1 fruit fly cellular context compared by ENCODE assay signal in genomic region chr3L:14195714-14196113, dm6.
TF ChIP-seq lines count a peak whose summit lies in the region.

No protein-coding gene starts in this region.

TF ChIP-seq in whole organism, embryonic, 481 proteins besides CTCF, POLR2A, EP300 and RAD21 (continued from another document and continues in another):
- TF ChIP-seq HLH54F (GFP tag; optimal IDR thresholded peaks at IDR 0.05; lab: Kevin White, UChicago) (no peak), CG1024 (GFP tag; IDR thresholded peaks at IDR 0.05; lab: Robert Waterston, UW) (no peak; the same call in 1 of the 2 replicates), lilli (GFP tag; optimal IDR thresholded peaks at IDR 0.05; lab: Kevin White, UChicago) (no peak), Hr51 (GFP tag; optimal IDR thresholded peaks at IDR 0.05; lab: Kevin White, UChicago) (no peak), CG2712 (tag; optimal IDR thresholded peaks at IDR 0.05; lab: Kevin White, UChicago) (peak; percentile 41), Meics (GFP tag; optimal IDR thresholded peaks at IDR 0.05; lab: Kevin White, UChicago) (peak; percentile 54), oc (tag; optimal IDR thresholded peaks at IDR 0.05; lab: Kevin White, UChicago) (peak; percentile 45), sim (GFP tag; IDR thresholded peaks at IDR 0.05; lab: Robert Waterston, UW) (no peak), so (GFP tag; IDR thresholded peaks at IDR 0.05; lab: Robert Waterston, UW) (no peak), disco-r (GFP tag; optimal IDR thresholded peaks at IDR 0.05; lab: Kevin White, UChicago) (no peak), D19A (tag; optimal IDR thresholded peaks at IDR 0.05; lab: Kevin White, UChicago) (peak; percentile 20), Usf (GFP tag; optimal IDR thresholded peaks at IDR 0.05; lab: Kevin White, UChicago) (no peak), CG14860 (GFP tag; IDR thresholded peaks at IDR 0.05; lab: Robert Waterston, UW; ENCODE audit: partially characterized antibody) (no peak), sens (GFP tag; lab: Kevin White, UChicago) (peak; percentile 81), CG11723 (GFP tag; optimal IDR thresholded peaks at IDR 0.05; lab: Kevin White, UChicago) (peak; percentile 27), CG2116 (GFP tag; optimal IDR thresholded peaks at IDR 0.05; lab: Kevin White, UChicago) (peak; percentile 9), CG1233 (GFP tag; optimal IDR thresholded peaks at IDR 0.05; lab: Kevin White, UChicago) (peak; percentile 53), Blimp-1 (GFP tag; optimal IDR thresholded peaks at IDR 0.05; lab: Kevin White, UChicago) (peak; percentile 53), fd64A (GFP tag; optimal IDR thresholded peaks at IDR 0.05; lab: Kevin White, UChicago) (peak; percentile 58), HmgD (GFP tag; optimal IDR thresholded peaks at IDR 0.05; lab: Kevin White, UChicago) (no peak), Ptx1 (GFP tag; IDR thresholded peaks at IDR 0.05; lab: Robert Waterston, UW) (no peak), hkb (optimal IDR thresholded peaks at IDR 0.05; lab: Kevin White, UChicago) (no peak), hkb (GFP tag; IDR thresholded peaks at IDR 0.05; lab: Robert Waterston, UW) (peak; percentile 48; the same call in 1 of the 2 replicates), Dip2 (GFP tag; IDR thresholded peaks at IDR 0.05; lab: Robert Waterston, UW) (no peak), cato (GFP tag; optimal IDR thresholded peaks at IDR 0.05; lab: Kevin White, UChicago; ENCODE audit: borderline replicate concordance) (no peak), CG11504 (tag; optimal IDR thresholded peaks at IDR 0.05; lab: Kevin White, UChicago) (peak; percentile 44), Max (GFP tag; optimal IDR thresholded peaks at IDR 0.05; lab: Kevin White, UChicago) (no peak), CG16815 (GFP tag; optimal IDR thresholded peaks at IDR 0.05; lab: Kevin White, UChicago) (no peak), pnt (GFP tag; optimal IDR thresholded peaks at IDR 0.05; lab: Kevin White, UChicago) (peak; percentile 2), Dfd (GFP tag; optimal IDR thresholded peaks at IDR 0.05; lab: Kevin White, UChicago) (no peak), CG12219 (GFP tag; optimal IDR thresholded peaks at IDR 0.05; lab: Kevin White, UChicago) (peak; percentile 35), CG30020 (tag; optimal IDR thresholded peaks at IDR 0.05; lab: Kevin White, UChicago) (no peak), E2f2 (GFP tag; IDR thresholded peaks at IDR 0.05; lab: Robert Waterston, UW) (no peak), Gsc (GFP tag; IDR thresholded peaks at IDR 0.05; lab: Robert Waterston, UW) (no peak), CG16779 (GFP tag; IDR thresholded peaks at IDR 0.05; lab: Robert Waterston, UW) (no peak), CG3163 (GFP tag; optimal IDR thresholded peaks at IDR 0.05; lab: Kevin White, UChicago) (no peak), CG17328 (GFP tag; IDR thresholded peaks at IDR 0.05; lab: Robert Waterston, UW) (0 out of 2 replicates have a peak, but pooled peaks have one; percentile 12), ken (GFP tag; IDR thresholded peaks at IDR 0.05; lab: Robert Waterston, UW) (no peak), CG12104 (GFP tag; optimal IDR thresholded peaks at IDR 0.05; lab: Kevin White, UChicago) (peak; percentile 40), CG34422 (GFP tag; IDR thresholded peaks at IDR 0.05; lab: Robert Waterston, UW) (no peak), lola (GFP tag; optimal IDR thresholded peaks at IDR 0.05; lab: Kevin White, UChicago) (no peak), CG7271 (tag; optimal IDR thresholded peaks at IDR 0.05; lab: Kevin White, UChicago) (no peak), Dll (GFP tag; IDR thresholded peaks at IDR 0.05; lab: Robert Waterston, UW; ENCODE audit: partially characterized antibody) (no peak), Opbp (GFP tag; IDR thresholded peaks at IDR 0.05; lab: Robert Waterston, UW; ENCODE audit: partially characterized antibody) (no peak), CG12299 (tag; optimal IDR thresholded peaks at IDR 0.05; lab: Kevin White, UChicago) (no peak), Oaz (GFP tag; IDR thresholded peaks at IDR 0.05; lab: Robert Waterston, UW) (no peak), dimm (GFP tag; IDR thresholded peaks at IDR 0.05; lab: Robert Waterston, UW) (no peak), mirr (GFP tag; optimal IDR thresholded peaks at IDR 0.05; lab: Kevin White, UChicago) (peak; percentile 25), lab (GFP tag; optimal IDR thresholded peaks at IDR 0.05; lab: Kevin White, UChicago) (peak; percentile 79), CG1792 (GFP tag; optimal IDR thresholded peaks at IDR 0.05; lab: Kevin White, UChicago) (no peak), chif (GFP tag; optimal IDR thresholded peaks at IDR 0.05; lab: Kevin White, UChicago) (no peak), eve (GFP tag; optimal IDR thresholded peaks at IDR 0.05; lab: Kevin White, UChicago) (peak in 1 of 2 experiments; percentile 62), Lhr (GFP tag; optimal IDR thresholded peaks at IDR 0.05; lab: Kevin White, UChicago) (peak; percentile 10), gcm2 (GFP tag; optimal IDR thresholded peaks at IDR 0.05; lab: Kevin White, UChicago) (no peak), CG2120 (GFP tag; optimal IDR thresholded peaks at IDR 0.05; lab: Kevin White, UChicago) (no peak), mam (GFP tag; optimal IDR thresholded peaks at IDR 0.05; lab: Kevin White, UChicago) (no peak), otp (GFP tag; IDR thresholded peaks at IDR 0.05; lab: Robert Waterston, UW) (no peak), Neu2 (GFP tag; optimal IDR thresholded peaks at IDR 0.05; lab: Kevin White, UChicago; ENCODE audit: borderline replicate concordance) (no peak), Taf1 (GFP tag; IDR thresholded peaks at IDR 0.05; lab: Robert Waterston, UW) (no peak), tgo (GFP tag; IDR thresholded peaks at IDR 0.05; lab: Robert Waterston, UW) (no peak; the same call in 2 of the 3 replicates), Oli (tag; optimal IDR thresholded peaks at IDR 0.05; lab: Kevin White, UChicago) (no peak), CG12942 (GFP tag; optimal IDR thresholded peaks at IDR 0.05; lab: Kevin White, UChicago) (no peak), Scr (GFP tag; IDR thresholded peaks at IDR 0.05; lab: Robert Waterston, UW; ENCODE audit: partially characterized antibody) (no peak), cwo (GFP tag; optimal IDR thresholded peaks at IDR 0.05; lab: Kevin White, UChicago) (no peak), CG2875 (GFP tag; optimal IDR thresholded peaks at IDR 0.05; lab: Kevin White, UChicago) (peak; percentile 26), Elba2 (GFP tag; optimal IDR thresholded peaks at IDR 0.05; lab: Kevin White, UChicago) (no peak), CG14014 (GFP tag; IDR thresholded peaks at IDR 0.05; lab: Robert Waterston, UW) (peak; percentile 37; the same call in 1 of the 2 replicates), CG7963 (GFP tag; IDR thresholded peaks at IDR 0.05; lab: Robert Waterston, UW; ENCODE audit: partially characterized antibody) (no peak), CG18599 (GFP tag; optimal IDR thresholded peaks at IDR 0.05; lab: Kevin White, UChicago) (peak; percentile 53), bowl (GFP tag; IDR thresholded peaks at IDR 0.05; lab: Robert Waterston, UW) (no peak), CG30431 (GFP tag; optimal IDR thresholded peaks at IDR 0.05; lab: Kevin White, UChicago) (no peak), pum (GFP tag; optimal IDR thresholded peaks at IDR 0.05; lab: Kevin White, UChicago) (no peak), CG2199 (GFP tag; IDR thresholded peaks at IDR 0.05; lab: Robert Waterston, UW) (no peak), CG10366 (GFP tag; IDR thresholded peaks at IDR 0.05; lab: Robert Waterston, UW) (0 out of 2 replicates have a peak, but pooled peaks have one; percentile 14), CG7556 (GFP tag; optimal IDR thresholded peaks at IDR 0.05; lab: Kevin White, UChicago) (no peak), sisA (GFP tag; IDR thresholded peaks at IDR 0.05; lab: Robert Waterston, UW) (no peak), CG9215 (GFP tag; IDR thresholded peaks at IDR 0.05; lab: Robert Waterston, UW) (no peak), Hsf (GFP tag; optimal IDR thresholded peaks at IDR 0.05; lab: Kevin White, UChicago) (no peak), CG8478 (optimal IDR thresholded peaks at IDR 0.05; lab: Kevin White, UChicago) (no peak), ATbp (GFP tag; optimal IDR thresholded peaks at IDR 0.05; lab: Kevin White, UChicago) (peak; percentile 75), GATAe (GFP tag; conservative IDR thresholded peaks at IDR 0.05; lab: Robert Waterston, UW) (no peak), CG7786 (GFP tag; optimal IDR thresholded peaks at IDR 0.05; lab: Kevin White, UChicago) (no peak), Dbx (GFP tag; IDR thresholded peaks at IDR 0.05; lab: Robert Waterston, UW) (0 out of 3 replicates have a peak, but pooled peaks have one; percentile 21), btn (GFP tag; optimal IDR thresholded peaks at IDR 0.05; lab: Kevin White, UChicago) (no peak), CG43689 (GFP tag; IDR thresholded peaks at IDR 0.05; lab: Robert Waterston, UW) (no peak), CG8765 (GFP tag; IDR thresholded peaks at IDR 0.05; lab: Robert Waterston, UW) (no peak), CG33557 (GFP tag; optimal IDR thresholded peaks at IDR 0.05; lab: Kevin White, UChicago) (peak; percentile 33), Adf1 (GFP tag; IDR thresholded peaks at IDR 0.05; lab: Robert Waterston, UW) (no peak), CG14965 (GFP tag; optimal IDR thresholded peaks at IDR 0.05; lab: Kevin White, UChicago; ENCODE audit: borderline replicate concordance) (no peak), CG13894 (tag; optimal IDR thresholded peaks at IDR 0.05; lab: Kevin White, UChicago) (no peak), CG11398 (GFP tag; optimal IDR thresholded peaks at IDR 0.05; lab: Kevin White, UChicago) (peak; percentile 64), jing (GFP tag; optimal IDR thresholded peaks at IDR 0.05; lab: Kevin White, UChicago) (no peak), CG12659 (GFP tag; optimal IDR thresholded peaks at IDR 0.05; lab: Kevin White, UChicago) (peak; percentile 32), Doc2 (GFP tag; IDR thresholded peaks at IDR 0.05; lab: Robert Waterston, UW) (no peak), CG10543 (GFP tag; optimal IDR thresholded peaks at IDR 0.05; lab: Kevin White, UChicago) (peak; percentile 35), B-H1 (GFP tag; IDR thresholded peaks at IDR 0.05; lab: Robert Waterston, UW) (no peak; the same call in 2 of the 3 replicates), vfl (GFP tag; optimal IDR thresholded peaks at IDR 0.05; lab: Kevin White, UChicago) (no peak), stwl (tag; optimal IDR thresholded peaks at IDR 0.05; lab: Kevin White, UChicago) (no peak), CG15269 (tag; optimal IDR thresholded peaks at IDR 0.05; lab: Kevin White, UChicago) (peak; percentile 61), repo (GFP tag; optimal IDR thresholded peaks at IDR 0.05; lab: Kevin White, UChicago) (no peak), gsb (GFP tag; IDR thresholded peaks at IDR 0.05; lab: Robert Waterston, UW) (no peak), croc (GFP tag; conservative IDR thresholded peaks at IDR 0.05; lab: Robert Waterston, UW) (no peak), salm (tag; optimal IDR thresholded peaks at IDR 0.05; lab: Kevin White, UChicago) (peak; percentile 3), Dp (GFP tag; optimal IDR thresholded peaks at IDR 0.05; lab: Kevin White, UChicago) (no peak), CG31224 (GFP tag; IDR thresholded peaks at IDR 0.05; lab: Robert Waterston, UW) (no peak), slp2 (GFP tag; optimal IDR thresholded peaks at IDR 0.05; lab: Kevin White, UChicago) (no peak), CHES-1-like (GFP tag; optimal IDR thresholded peaks at IDR 0.05; lab: Kevin White, UChicago) (peak; percentile 30), ato (GFP tag; IDR thresholded peaks at IDR 0.05; lab: Robert Waterston, UW; ENCODE audit: partially characterized antibody) (no peak), CG6854 (GFP tag; optimal IDR thresholded peaks at IDR 0.05; lab: Kevin White, UChicago) (no peak), CG7745 (tag; optimal IDR thresholded peaks at IDR 0.05; lab: Kevin White, UChicago) (no peak), sna (GFP tag; IDR thresholded peaks at IDR 0.05; lab: Robert Waterston, UW; ENCODE audit: partially characterized antibody) (no peak), CG13775 (GFP tag; optimal IDR thresholded peaks at IDR 0.05; lab: Kevin White, UChicago) (no peak), CG34376 (GFP tag; optimal IDR thresholded peaks at IDR 0.05; lab: Kevin White, UChicago) (no peak), CG17568 (GFP tag; optimal IDR thresholded peaks at IDR 0.05; lab: Kevin White, UChicago) (peak; percentile 81), hbn (GFP tag; IDR thresholded peaks at IDR 0.05; lab: Robert Waterston, UW; ENCODE audit: partially characterized antibody) (no peak), toy (GFP tag; IDR thresholded peaks at IDR 0.05; lab: Robert Waterston, UW) (no peak), z (GFP tag; IDR thresholded peaks at IDR 0.05; lab: Robert Waterston, UW) (no peak), aop (GFP tag; IDR thresholded peaks at IDR 0.05; lab: Robert Waterston, UW) (no peak), CG12155 (GFP tag; optimal IDR thresholded peaks at IDR 0.05; lab: Kevin White, UChicago) (no peak), pfk (GFP tag; optimal IDR thresholded peaks at IDR 0.05; lab: Kevin White, UChicago) (no peak), CG6765 (GFP tag; optimal IDR thresholded peaks at IDR 0.05; lab: Kevin White, UChicago) (peak; percentile 26), CG9727 (GFP tag; optimal IDR thresholded peaks at IDR 0.05; lab: Kevin White, UChicago) (no peak), Atf3 (GFP tag; optimal IDR thresholded peaks at IDR 0.05; lab: Kevin White, UChicago) (no peak), Gug (GFP tag; IDR thresholded peaks at IDR 0.05; lab: Robert Waterston, UW) (no peak), da (GFP tag; optimal IDR thresholded peaks at IDR 0.05; lab: Kevin White, UChicago) (peak; percentile 4), BEAF-32 (GFP tag; optimal IDR thresholded peaks at IDR 0.05; lab: Kevin White, UChicago) (no peak), wdn (GFP tag; IDR thresholded peaks at IDR 0.05; lab: Robert Waterston, UW) (no peak), Bteb2 (GFP tag; optimal IDR thresholded peaks at IDR 0.05; lab: Kevin White, UChicago) (peak; percentile 29), gt (GFP tag; IDR thresholded peaks at IDR 0.05; lab: Robert Waterston, UW) (no peak), cg (GFP tag; optimal IDR thresholded peaks at IDR 0.05; lab: Kevin White, UChicago) (no peak), CG11247 (GFP tag; IDR thresholded peaks at IDR 0.05; lab: Robert Waterston, UW) (no peak), Pdp1 (GFP tag; optimal IDR thresholded peaks at IDR 0.05; lab: Kevin White, UChicago) (peak in 1 of 2 experiments; percentile 16), chm (GFP tag; IDR thresholded peaks at IDR 0.05; lab: Robert Waterston, UW) (peak; percentile 51; the same call in 1 of the 2 replicates), CG11560 (tag; IDR thresholded peaks at IDR 0.05; lab: Robert Waterston, UW) (no peak), CG4617 (GFP tag; optimal IDR thresholded peaks at IDR 0.05; lab: Kevin White, UChicago; ENCODE audit: borderline replicate concordance) (no peak)
